Worm (Caenorhabditis elegans) whole organism, young adult: ENCODE results near the gene R08A2.2.
A peak's percentile ranks its signal among the peaks of the same experiment; 100 is the strongest.

ENCODE experiments used
- B0035.1 ChIP-seq: sonication (generic microtip); optimal IDR thresholded peaks from 2 replicates; lab custom pipeline; 2016; ENCODE audit warnings: missing genetic modification characterization, mild to moderate bottlenecking, missing compliant biosample characterization, missing genotype, missing genetic modification reagents
- B0261.1 ChIP-seq: sonication (generic microtip); optimal IDR thresholded peaks from 2 replicates; lab custom pipeline; 2016; ENCODE audit warnings: mild to moderate bottlenecking, missing genetic modification characterization, moderate library complexity, missing compliant biosample characterization
- B0336.3 ChIP-seq: fragments of 200-800 bp; sonication (Bioruptor generic); IDR thresholded peaks from 2 replicates; pipeline ENCODE4 v1.3.6; 2022; ENCODE audit warnings: missing genetic modification characterization, missing compliant biosample characterization
- F37B4.10 ChIP-seq: fragments of 200-800 bp; sonication (Bioruptor generic); IDR thresholded peaks from 2 replicates; pipeline ENCODE4 v1.3.6; 2022; ENCODE audit warnings: missing genetic modification characterization, missing compliant biosample characterization
- F39B2.1 ChIP-seq: fragments of 200-800 bp; sonication (Bioruptor generic); IDR thresholded peaks from 2 replicates; pipeline ENCODE4 v1.3.6; 2022; ENCODE audit warnings: missing genetic modification reagents, missing genetic modification characterization, missing compliant biosample characterization
- F49E8.2 ChIP-seq: sonication (generic microtip); optimal IDR thresholded peaks from 3 replicates; lab custom pipeline; 2017; ENCODE audit warnings: missing genetic modification characterization, mild to moderate bottlenecking, missing compliant biosample characterization, antibody characterized with exemption, moderate library complexity; ENCODE audit not compliant: insufficient read depth
- F52B5.7 ChIP-seq: sonication (generic microtip); optimal IDR thresholded peaks from 2 replicates; lab custom pipeline; 2016; ENCODE audit warnings: mild to moderate bottlenecking, missing genetic modification characterization, missing compliant biosample characterization
- F57A8.1 ChIP-seq: fragments of 200-800 bp; sonication (Bioruptor generic); optimal IDR thresholded peaks from 2 replicates; lab custom pipeline; 2018; ENCODE audit warnings: mild to moderate bottlenecking, missing genetic modification characterization, moderate library complexity, missing compliant biosample characterization
- F57C9.4 ChIP-seq: sonication (generic microtip); optimal IDR thresholded peaks from 2 replicates; lab custom pipeline; 2017; ENCODE audit warnings: mild to moderate bottlenecking, missing genetic modification characterization, missing compliant biosample characterization
- K12H6.12 ChIP-seq: fragments of 200-800 bp; sonication (Bioruptor generic); optimal IDR thresholded peaks from 2 replicates; lab custom pipeline; 2018; ENCODE audit warnings: mild to moderate bottlenecking, missing genetic modification characterization, missing compliant biosample characterization
- akir-1 ChIP-seq: fragments of 200-800 bp; sonication (Bioruptor generic); optimal IDR thresholded peaks from 2 replicates; lab custom pipeline; 2018; ENCODE audit warnings: mild to moderate bottlenecking, missing genetic modification characterization, moderate library complexity, missing compliant biosample characterization
- aptf-2 ChIP-seq: fragments of 200-800 bp; sonication (Bioruptor generic); conservative IDR thresholded peaks from 2 replicates; pipeline ENCODE4 v1.3.6; 2022; ENCODE audit warnings: missing genetic modification reagents, missing genetic modification characterization, missing compliant biosample characterization
- cebp-1 ChIP-seq, 2 experiments: fragments of 200-800 bp in 1 of 2; sonication (Bioruptor generic) in 1 of 2; sonication (generic microtip) in 1 of 2; IDR thresholded peaks in 1 of 2; optimal IDR thresholded peaks in 1 of 2; 2 replicates each; pipeline versions ENCODE4 v1.3.6 to Lab custom; 2017 to 2022; ENCODE audit warnings: missing compliant biosample characterization in 2 of 2, missing genetic modification characterization in 2 of 2, mild to moderate bottlenecking in 1 of 2, missing genetic modification reagents in 1 of 2, moderate library complexity in 1 of 2
- ceh-58 ChIP-seq: fragments of 200-800 bp; sonication (Bioruptor generic); IDR thresholded peaks from 2 replicates; pipeline ENCODE4 v1.3.6; 2022; ENCODE audit warnings: missing genetic modification characterization, missing compliant biosample characterization
- ceh-79 ChIP-seq: sonication (generic microtip); optimal IDR thresholded peaks from 2 replicates; lab custom pipeline; 2017; ENCODE audit warnings: mild to moderate bottlenecking, missing genetic modification characterization, missing compliant biosample characterization
- chd-7 ChIP-seq: sonication (generic microtip); optimal IDR thresholded peaks from 2 replicates; lab custom pipeline; 2016; ENCODE audit warnings: mild to moderate bottlenecking, missing genetic modification characterization, moderate library complexity, missing compliant biosample characterization
- dox-1 ChIP-seq: fragments of 200-800 bp; sonication (Bioruptor generic); IDR thresholded peaks from 2 replicates; pipeline ENCODE4 v1.3.6; 2022; ENCODE audit warnings: missing genetic modification reagents, missing genetic modification characterization, missing compliant biosample characterization
- efl-1 ChIP-seq: fragments of 150-350 bp; optimal IDR thresholded peaks from 2 replicates; lab custom pipeline; 2014; ENCODE audit warnings: missing biosample characterization, missing genetic modification reagents, missing genetic modification characterization
- egrh-3 ChIP-seq: fragments of 200-800 bp; sonication (Bioruptor generic); IDR thresholded peaks from 2 replicates; pipeline ENCODE4 v1.3.6; 2022; ENCODE audit warnings: missing genetic modification reagents, missing genetic modification characterization, missing compliant biosample characterization
- hlh-26 ChIP-seq: fragments of 200-800 bp; sonication (Bioruptor generic); conservative IDR thresholded peaks from 2 replicates; pipeline ENCODE4 v1.3.6; 2022; ENCODE audit warnings: missing genetic modification reagents, missing genetic modification characterization, missing compliant biosample characterization
- hmg-1.2 ChIP-seq: fragments of 200-800 bp; sonication (Bioruptor generic); IDR thresholded peaks from 2 replicates; pipeline ENCODE4 v1.3.6; 2022; ENCODE audit warnings: missing genetic modification reagents, missing genetic modification characterization, missing compliant biosample characterization
- hsf-1 ChIP-seq: fragments of 200-800 bp; sonication (Bioruptor generic); IDR thresholded peaks from 2 replicates; pipeline ENCODE4 v1.3.6; 2022; ENCODE audit warnings: missing genetic modification reagents, missing genetic modification characterization, missing compliant biosample characterization
- lag-1 ChIP-seq: fragments of 200-800 bp; sonication (Bioruptor generic); IDR thresholded peaks from 2 replicates; pipeline ENCODE4 v1.3.6; 2022; ENCODE audit warnings: missing genetic modification reagents, missing genetic modification characterization, missing compliant biosample characterization
- lin-26 ChIP-seq: fragments of 200-800 bp; sonication (Bioruptor generic); IDR thresholded peaks from 2 replicates; pipeline ENCODE4 v1.3.6; 2022; ENCODE audit warnings: missing genetic modification reagents, missing genetic modification characterization, missing compliant biosample characterization
- madf-3 ChIP-seq: fragments of 200-800 bp; sonication (Bioruptor generic); IDR thresholded peaks from 2 replicates; pipeline ENCODE4 v1.3.6; 2022; ENCODE audit warnings: missing genetic modification reagents, missing genetic modification characterization, missing compliant biosample characterization
- madf-6 ChIP-seq: fragments of 200-800 bp; sonication (Bioruptor generic); IDR thresholded peaks from 2 replicates; pipeline ENCODE4 v1.3.6; 2022; ENCODE audit warnings: missing genetic modification reagents, missing genetic modification characterization, missing compliant biosample characterization
- mcd-1 ChIP-seq: fragments of 200-800 bp; sonication (Bioruptor generic); IDR thresholded peaks from 2 replicates; pipeline ENCODE4 v1.3.6; 2022; ENCODE audit warnings: missing genetic modification reagents, missing genetic modification characterization, missing compliant biosample characterization
- mes-4 ChIP-seq: sonication (generic microtip); optimal IDR thresholded peaks from 2 replicates; lab custom pipeline; 2016; ENCODE audit warnings: missing genotype, missing genetic modification characterization, missing compliant biosample characterization
- mxl-1 ChIP-seq: sonication (generic microtip); optimal IDR thresholded peaks from 2 replicates; lab custom pipeline; 2016; ENCODE audit warnings: missing genetic modification characterization, missing compliant biosample characterization
- nhr-120 ChIP-seq: fragments of 200-800 bp; sonication (Bioruptor generic); IDR thresholded peaks from 2 replicates; pipeline ENCODE4 v1.3.6; 2022; ENCODE audit warnings: missing genetic modification characterization, missing compliant biosample characterization
- nhr-179 ChIP-seq: sonication (generic microtip); optimal IDR thresholded peaks from 2 replicates; lab custom pipeline; 2016; ENCODE audit warnings: mild to moderate bottlenecking, missing genetic modification characterization, missing compliant biosample characterization
- nhr-80 ChIP-seq: sonication (generic microtip); optimal IDR thresholded peaks from 2 replicates; lab custom pipeline; 2016; ENCODE audit warnings: missing genetic modification characterization, missing compliant biosample characterization
- nhr-90 ChIP-seq: sonication (generic microtip); optimal IDR thresholded peaks from 2 replicates; lab custom pipeline; 2016; ENCODE audit warnings: missing genotype, mild to moderate bottlenecking, missing genetic modification characterization, missing compliant biosample characterization
- pbrm-1 ChIP-seq: fragments of 200-800 bp; sonication (Bioruptor generic); IDR thresholded peaks from 2 replicates; pipeline ENCODE4 v1.3.6; 2022; ENCODE audit warnings: missing genetic modification reagents, missing genetic modification characterization, missing compliant biosample characterization
- rcor-1 ChIP-seq: fragments of 200-800 bp; sonication (Bioruptor generic); IDR thresholded peaks from 2 replicates; pipeline ENCODE4 v1.3.6; 2022; ENCODE audit warnings: missing genetic modification reagents, missing genetic modification characterization, missing compliant biosample characterization
- rec-8 ChIP-seq, 2 experiments: sonication (generic microtip); optimal IDR thresholded peaks; 2 replicates each; lab custom pipeline; 2016; ENCODE audit warnings: mild to moderate bottlenecking in 2 of 2, missing genetic modification characterization in 2 of 2, missing genetic modification reagents in 2 of 2, missing genotype in 2 of 2, missing biosample characterization in 1 of 2, missing compliant biosample characterization in 1 of 2, moderate library complexity in 1 of 2
- rpc-1 ChIP-seq, 2 experiments: fragments of 150-350 bp in 1 of 2; sonication (generic microtip) in 1 of 2; optimal IDR thresholded peaks; 2 replicates each; lab custom pipeline; 2014 to 2018; ENCODE audit warnings: missing biosample characterization in 1 of 2, missing genetic modification characterization in 1 of 2, missing genetic modification reagents in 1 of 2, missing genotype in 1 of 2
- sdz-38 ChIP-seq: sonication (generic microtip); optimal IDR thresholded peaks from 2 replicates; lab custom pipeline; 2016; ENCODE audit warnings: missing genotype, missing genetic modification characterization, missing compliant biosample characterization
- snpc-1.1 ChIP-seq: sonication (generic microtip); optimal IDR thresholded peaks from 2 replicates; lab custom pipeline; 2017; ENCODE audit warnings: missing genetic modification characterization, mild to moderate bottlenecking, missing compliant biosample characterization, antibody characterized with exemption, moderate library complexity, missing genotype, missing genetic modification reagents; ENCODE audit not compliant: insufficient read depth
- sptf-2 ChIP-seq: fragments of 200-800 bp; sonication (Bioruptor generic); optimal IDR thresholded peaks from 2 replicates; lab custom pipeline; 2018; ENCODE audit warnings: mild to moderate bottlenecking, missing genetic modification characterization, missing compliant biosample characterization
- tbp1 ChIP-seq: fragments of 200-800 bp; sonication (Bioruptor generic); optimal IDR thresholded peaks from 2 replicates; lab custom pipeline; 2018; ENCODE audit warnings: mild to moderate bottlenecking, missing genetic modification characterization, missing compliant biosample characterization
- unc-130 ChIP-seq: sonication (generic microtip); optimal IDR thresholded peaks from 2 replicates; lab custom pipeline; 2016; ENCODE audit warnings: missing genetic modification reagents, missing genetic modification characterization, missing compliant biosample characterization
- xnd-1 ChIP-seq: sonication (generic microtip); optimal IDR thresholded peaks from 2 replicates; lab custom pipeline; 2016; ENCODE audit warnings: missing genotype, missing genetic modification reagents, missing genetic modification characterization, missing compliant biosample characterization
- zfh-2 ChIP-seq: fragments of 200-800 bp; sonication (Bioruptor generic); conservative IDR thresholded peaks from 2 replicates; pipeline ENCODE4 v1.3.6; 2022; ENCODE audit warnings: missing genetic modification reagents, missing genetic modification characterization, missing compliant biosample characterization
- zim-3 ChIP-seq: sonication (generic microtip); optimal IDR thresholded peaks from 2 replicates; lab custom pipeline; 2017; ENCODE audit warnings: mild to moderate bottlenecking, missing genetic modification characterization, moderate library complexity, missing compliant biosample characterization
- ztf-25 ChIP-seq: fragments of 200-800 bp; sonication (Bioruptor generic); IDR thresholded peaks from 2 replicates; pipeline ENCODE4 v1.3.6; 2022; ENCODE audit warnings: missing genetic modification reagents, missing genetic modification characterization, missing compliant biosample characterization

The R08A2.2 gene

DNA sequence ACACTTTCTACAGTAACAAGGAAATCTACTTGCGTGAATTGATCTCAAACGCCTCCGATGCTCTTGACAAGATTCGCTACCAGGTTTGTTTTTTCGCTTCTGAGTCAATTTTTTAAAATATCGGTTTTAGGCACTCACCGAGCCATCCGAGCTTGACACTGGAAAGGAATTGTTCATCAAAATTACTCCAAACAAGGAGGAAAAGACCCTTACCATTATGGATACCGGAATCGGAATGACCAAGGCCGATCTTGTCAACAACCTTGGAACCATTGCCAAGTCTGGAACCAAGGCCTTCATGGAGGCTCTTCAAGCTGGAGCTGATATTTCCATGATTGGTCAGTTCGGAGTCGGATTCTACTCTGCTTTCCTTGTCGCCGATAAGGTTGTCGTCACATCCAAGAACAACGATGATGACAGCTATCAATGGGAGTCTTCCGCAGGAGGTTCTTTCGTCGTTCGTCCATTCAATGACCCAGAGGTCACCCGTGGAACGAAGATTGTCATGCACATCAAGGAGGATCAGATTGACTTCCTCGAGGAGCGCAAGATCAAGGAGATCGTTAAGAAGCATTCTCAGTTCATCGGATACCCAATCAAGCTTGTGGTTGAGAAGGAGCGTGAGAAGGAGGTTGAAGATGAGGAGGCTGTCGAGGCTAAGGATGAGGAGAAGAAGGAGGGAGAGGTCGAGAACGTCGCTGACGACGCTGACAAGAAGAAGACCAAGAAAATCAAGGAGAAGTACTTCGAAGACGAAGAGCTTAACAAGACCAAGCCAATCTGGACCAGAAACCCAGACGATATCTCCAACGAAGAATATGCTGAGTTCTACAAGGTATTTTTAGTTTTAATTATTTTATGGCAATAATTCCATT is 29.0 kb downstream of the R08A2.2 start:
- 0 out of 2 replicates have a peak, but pooled peaks have one; percentile 2 for TF ChIP-seq F39B2.1 (GFP tag; lab: Robert Waterston, UW)
- no peak for TF ChIP-seq nhr-80 (tag; lab: Kevin White, UChicago)
- TF ChIP-seq mes-4, result no peak
- TF ChIP-seq F57C9.4 (tag; lab: Kevin White, UChicago), result no peak
- peak; percentile 31; the same call in 1 of the 2 replicates for TF ChIP-seq mcd-1 (GFP tag; lab: Robert Waterston, UW)
- 0 out of 2 replicates have a peak, but pooled peaks have one; percentile 0 for TF ChIP-seq madf-3 (GFP tag; lab: Robert Waterston, UW)
- no peak for TF ChIP-seq chd-7 (tag; lab: Kevin White, UChicago)
- TF ChIP-seq madf-6, result peak; percentile 19; the same call in 1 of the 2 replicates
- no peak for TF ChIP-seq ceh-58
- TF ChIP-seq hmg-1.2, result no peak
- TF ChIP-seq hlh-26 (GFP tag; lab: Robert Waterston, UW), result no peak
- TF ChIP-seq B0261.1 (tag; lab: Kevin White, UChicago), result no peak
- TF ChIP-seq cebp-1 (GFP tag; IDR thresholded peaks at IDR 0.05; lab: Robert Waterston, UW), result no peak
- no peak for TF ChIP-seq cebp-1 (tag; optimal IDR thresholded peaks at IDR 0.05; lab: Kevin White, UChicago)
- TF ChIP-seq B0336.3 (GFP tag; lab: Robert Waterston, UW), result peak; percentile 13
- TF ChIP-seq nhr-90 (tag; lab: Kevin White, UChicago), result no peak
- TF ChIP-seq F57A8.1 (GFP tag; lab: Kevin White, UChicago), result peak; percentile 70
- no peak for TF ChIP-seq nhr-120 (GFP tag; lab: Robert Waterston, UW)
- TF ChIP-seq dox-1, result peak; percentile 67
- TF ChIP-seq F49E8.2 (tag; lab: Kevin White, UChicago), result no peak
- TF ChIP-seq aptf-2 (GFP tag; lab: Robert Waterston, UW), result no peak
- no peak for TF ChIP-seq mxl-1 (tag; lab: Kevin White, UChicago)
- no peak for TF ChIP-seq sdz-38
- TF ChIP-seq pbrm-1 (GFP tag; lab: Robert Waterston, UW), result no peak
- TF ChIP-seq lag-1 (GFP tag; lab: Robert Waterston, UW), result no peak
- TF ChIP-seq lin-26, result peak; percentile 54
- TF ChIP-seq egrh-3 (GFP tag; lab: Robert Waterston, UW), result no peak
- TF ChIP-seq nhr-179 (tag; lab: Kevin White, UChicago), result no peak
- no peak for TF ChIP-seq rpc-1 (optimal IDR thresholded peaks at IDR 0.05; lab: Kevin White, UChicago)
- TF ChIP-seq rpc-1 (tag; optimal IDR thresholded peaks at IDR 0.05; lab: Kevin White, UChicago), result no peak
- no peak for TF ChIP-seq akir-1
- TF ChIP-seq hsf-1, result peak; percentile 48; the same call in 1 of the 2 replicates
- no peak for TF ChIP-seq ceh-79 (tag; lab: Kevin White, UChicago)
- peak; percentile 21 for TF ChIP-seq sptf-2 (GFP tag; lab: Kevin White, UChicago)
- no peak for TF ChIP-seq snpc-1.1 (tag; lab: Kevin White, UChicago)
- 0 out of 2 replicates have a peak, but pooled peaks have one; percentile 9 for TF ChIP-seq F37B4.10 (GFP tag; lab: Robert Waterston, UW)
- TF ChIP-seq F52B5.7 (tag; lab: Kevin White, UChicago), result no peak
- no peak for TF ChIP-seq efl-1 (GFP tag; lab: Kevin White, UChicago)
- TF ChIP-seq tbp1 (GFP tag; lab: Kevin White, UChicago), result no peak
- peak; percentile 63; the same call in 1 of the 2 replicates for TF ChIP-seq zfh-2 (GFP tag; lab: Robert Waterston, UW)
- no peak for TF ChIP-seq B0035.1
- TF ChIP-seq ztf-25, result no peak; the same call in 1 of the 2 replicates
- no peak for TF ChIP-seq K12H6.12 (tag; lab: Kevin White, UChicago)
- TF ChIP-seq rcor-1, result peak; percentile 10; the same call in 1 of the 2 replicates
- no peak for TF ChIP-seq rec-8 (tag; optimal IDR thresholded peaks at IDR 0.05; lab: Kevin White, UChicago)
- no peak for TF ChIP-seq xnd-1 (tag; lab: Kevin White, UChicago)
- TF ChIP-seq zim-3 (tag; lab: Kevin White, UChicago), result no peak
- TF ChIP-seq unc-130 (GFP tag; lab: Kevin White, UChicago), result no peak
